Worm (Caenorhabditis elegans): Measurements from ENCODE around the gene nos-3.

The nos-3 gene

DNA sequence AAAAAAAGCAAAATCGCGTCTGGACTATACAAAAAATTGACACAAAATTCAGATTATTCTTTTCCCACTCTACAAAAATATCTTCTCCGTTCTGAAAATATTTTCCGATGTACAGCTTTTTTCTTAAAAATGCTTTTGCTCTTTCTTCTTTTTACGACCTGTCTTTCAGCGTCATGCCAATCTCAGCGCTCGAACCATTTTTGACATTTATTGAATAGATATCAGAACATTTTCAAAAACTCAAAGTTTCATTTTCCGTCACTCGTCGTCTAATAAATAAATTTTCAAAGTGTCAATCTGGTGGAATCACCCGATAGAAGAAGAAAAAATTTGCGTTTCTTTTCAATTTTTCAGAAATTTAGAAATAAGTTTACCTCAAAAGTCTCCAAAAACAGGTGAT lies 4.7 kb upstream of the nos-3 start:
- TF ChIP-seq zag-1 (tag; optimal IDR thresholded peaks at IDR 0.05) = no peak
- no peak for TF ChIP-seq lin-39 (tag; optimal IDR thresholded peaks at IDR 0.05)
- TF ChIP-seq dmd-8 (GFP tag; IDR thresholded peaks at IDR 0.05) = no peak
- no peak for TF ChIP-seq madf-9 (GFP tag; conservative IDR thresholded peaks at IDR 0.05)
- TF ChIP-seq ceh-28 (tag; optimal IDR thresholded peaks at IDR 0.05) = no peak
- TF ChIP-seq spr-1 (tag; optimal IDR thresholded peaks at IDR 0.05) = no peak
- TF ChIP-seq tag-97 (GFP tag; IDR thresholded peaks at IDR 0.05) = no peak
- TF ChIP-seq nhr-6 (tag; optimal IDR thresholded peaks at IDR 0.05) = no peak
- no peak for TF ChIP-seq nhr-10 (tag; optimal IDR thresholded peaks at IDR 0.05)
- TF ChIP-seq nhr-42 (GFP tag; IDR thresholded peaks at IDR 0.05) = no peak
- no peak for TF ChIP-seq ZK337.2 (GFP tag; IDR thresholded peaks at IDR 0.05)
- no peak for TF ChIP-seq nhr-11 (tag; optimal IDR thresholded peaks at IDR 0.05)
- TF ChIP-seq cey-2 (tag; optimal IDR thresholded peaks at IDR 0.05; ENCODE audit: borderline replicate concordance, insufficient read depth) = no peak
- TF ChIP-seq zip-11 (GFP tag; IDR thresholded peaks at IDR 0.05) = no peak
- TF ChIP-seq daf-19 (GFP tag; conservative IDR thresholded peaks at IDR 0.05) = no peak
- no peak for TF ChIP-seq daf-12 (tag; optimal IDR thresholded peaks at IDR 0.05)
- no peak for TF ChIP-seq dpl-1 (GFP tag; optimal IDR thresholded peaks at IDR 0.05)
- TF ChIP-seq hlh-11 (tag; optimal IDR thresholded peaks at IDR 0.05) = peak; percentile 16
- no peak for TF ChIP-seq nhr-25 (tag; optimal IDR thresholded peaks at IDR 0.05; ENCODE audit: borderline replicate concordance, insufficient read depth)
- no peak for TF ChIP-seq mxl-2 (GFP tag; conservative IDR thresholded peaks at IDR 0.05)
- peak in 1 of 2 experiments; percentile 3 for TF ChIP-seq lsy-2 (tag; optimal IDR thresholded peaks at IDR 0.05)
- no peak for TF ChIP-seq lin-1 (GFP tag; IDR thresholded peaks at IDR 0.05)
- no peak for TF ChIP-seq nhr-237 (tag; optimal IDR thresholded peaks at IDR 0.05)
- TF ChIP-seq dmd-9 (GFP tag; IDR thresholded peaks at IDR 0.05) = no peak
- TF ChIP-seq mep-1 (tag; optimal IDR thresholded peaks at IDR 0.05) = no peak
- no peak for TF ChIP-seq daf-16 (GFP tag; optimal IDR thresholded peaks at IDR 0.05)
- peak; percentile 46 for TF ChIP-seq daf-16 (tag; optimal IDR thresholded peaks at IDR 0.05)
- no peak for TF ChIP-seq mxl-3 (GFP tag; optimal IDR thresholded peaks at IDR 0.05)
- TF ChIP-seq ztf-11 (tag; optimal IDR thresholded peaks at IDR 0.05) = no peak
- no peak for TF ChIP-seq F49E8.2 (tag; optimal IDR thresholded peaks at IDR 0.05; ENCODE audit: borderline replicate concordance)
- TF ChIP-seq madf-5 (GFP tag; IDR thresholded peaks at IDR 0.05) = no peak
- no peak for TF ChIP-seq set-16 (GFP tag; IDR thresholded peaks at IDR 0.05)
- no peak for TF ChIP-seq spr-3 (GFP tag; optimal IDR thresholded peaks at IDR 0.05)
- TF ChIP-seq Y105C5A.15 (GFP tag; IDR thresholded peaks at IDR 0.05) = no peak
- no peak for TF ChIP-seq ceh-20 (GFP tag; IDR thresholded peaks at IDR 0.05)
- peak; percentile 91 for TF ChIP-seq dmd-6 (GFP tag; IDR thresholded peaks at IDR 0.05)
- TF ChIP-seq attf-4 (tag; optimal IDR thresholded peaks at IDR 0.05) = no peak
- TF ChIP-seq zfp-2 (tag; optimal IDR thresholded peaks at IDR 0.05) = no peak
- TF ChIP-seq nhr-76 (tag; optimal IDR thresholded peaks at IDR 0.05) = no peak
- TF ChIP-seq skn-1 (tag; optimal IDR thresholded peaks at IDR 0.05) = no peak
- TF ChIP-seq lin-38 (GFP tag; IDR thresholded peaks at IDR 0.05) = no peak; the same call in 1 of the 2 replicates
- no peak for TF ChIP-seq nhr-102 (tag; optimal IDR thresholded peaks at IDR 0.05)
- no peak for TF ChIP-seq ztf-7 (tag; optimal IDR thresholded peaks at IDR 0.05)
- no peak for TF ChIP-seq duxl-1 (tag; optimal IDR thresholded peaks at IDR 0.05; ENCODE audit: poor library complexity)
- TF ChIP-seq nhr-111 (GFP tag; optimal IDR thresholded peaks at IDR 0.05) = no peak
- no peak for TF ChIP-seq Y75B8A.6 (GFP tag; IDR thresholded peaks at IDR 0.05)
- no peak for TF ChIP-seq ceh-62 (tag; optimal IDR thresholded peaks at IDR 0.05)
- TF ChIP-seq hlh-30 (tag; optimal IDR thresholded peaks at IDR 0.05; ENCODE audit: insufficient read depth) = no peak
- TF ChIP-seq fos-1 (tag; optimal IDR thresholded peaks at IDR 0.05) = no peak
- no peak for TF ChIP-seq F44E2.7 (GFP tag; IDR thresholded peaks at IDR 0.05)
- no peak for TF ChIP-seq daf-8 (GFP tag; IDR thresholded peaks at IDR 0.05)
- no peak for TF ChIP-seq nhr-28 (tag; optimal IDR thresholded peaks at IDR 0.05)
- no peak for TF ChIP-seq lin-13 (GFP tag; optimal IDR thresholded peaks at IDR 0.05)
